Worm (Caenorhabditis elegans) whole organism, L1 larva: ENCODE measurements around the gene F52D1.2.

ENCODE experiments used
- nhr-12 ChIP-seq: sonication (generic microtip); optimal IDR thresholded peaks from 2 replicates; lab custom pipeline; 2017; ENCODE audit warnings: missing biosample characterization, missing genetic modification characterization
- ztf-11 ChIP-seq, 2 experiments: sonication (generic microtip); optimal IDR thresholded peaks; 2 replicates each; lab custom pipeline; 2016 to 2017; ENCODE audit warnings: missing genetic modification characterization in 2 of 2, missing biosample characterization in 1 of 2, missing compliant biosample characterization in 1 of 2
- ztf-4 ChIP-seq: fragments of 150-350 bp; optimal IDR thresholded peaks from 2 replicates; lab custom pipeline; 2014; ENCODE audit warnings: missing biosample characterization, missing genetic modification characterization

DNA sequence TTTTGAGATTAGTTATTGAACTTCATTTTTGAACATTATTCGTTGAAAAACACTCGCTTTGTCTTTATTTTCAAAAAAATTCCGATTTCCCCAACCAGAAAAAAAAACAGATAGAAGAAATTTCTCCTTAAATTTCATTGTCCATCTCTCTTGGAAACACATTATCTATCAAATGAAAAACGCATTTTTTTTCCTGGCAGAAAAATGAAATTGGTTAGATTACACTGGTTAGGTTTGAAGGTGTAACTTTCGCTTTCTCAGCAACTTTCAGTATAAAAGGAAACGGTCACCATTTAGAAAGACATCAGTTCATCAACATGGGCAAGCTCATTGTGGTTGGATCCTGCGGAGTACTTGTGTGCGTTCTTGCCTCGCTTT is 28.6 kb downstream of the F52D1.2 start, which contains the start of gene col-19:
- no peak for TF ChIP-seq ztf-11 (tag; optimal IDR thresholded peaks at IDR 0.05; lab: Kevin White, UChicago)
- no peak for TF ChIP-seq ztf-4 (tag; lab: Kevin White, UChicago)
- TF ChIP-seq nhr-12 (tag; lab: Kevin White, UChicago): no peak
